Worm (Caenorhabditis elegans): ENCODE measurements around the gene R07D5.2.

The R07D5.2 gene

ce11 chrX:15116514-15116913, at the start of gene R07D5.2:
R07D5.2 (minus strand) TSS chrX:15116614.
- TF ChIP-seq ztf-23 (GFP tag; IDR thresholded peaks at IDR 0.05), result no peak
- TF ChIP-seq cog-1 (tag; optimal IDR thresholded peaks at IDR 0.05), result no peak
- TF ChIP-seq ztf-29 (GFP tag; IDR thresholded peaks at IDR 0.05), result no peak
- no peak for TF ChIP-seq med-1 (GFP tag; optimal IDR thresholded peaks at IDR 0.05; ENCODE audit: insufficient read depth)
- TF ChIP-seq T22C8.4 (GFP tag; IDR thresholded peaks at IDR 0.05), result no peak
- TF ChIP-seq klf-2 (GFP tag; conservative IDR thresholded peaks at IDR 0.05), result no peak
- TF ChIP-seq ref-1 (GFP tag; conservative IDR thresholded peaks at IDR 0.05), result no peak
- no peak for TF ChIP-seq tab-1 (GFP tag; IDR thresholded peaks at IDR 0.05)
- TF ChIP-seq flt-1 (GFP tag; IDR thresholded peaks at IDR 0.05), result no peak

- TF ChIP-seq T22C8.4 (GFP tag; IDR thresholded peaks at IDR 0.05), result no peak
- no peak for TF ChIP-seq cog-1 (tag; optimal IDR thresholded peaks at IDR 0.05)
- no peak for TF ChIP-seq klf-2 (GFP tag; conservative IDR thresholded peaks at IDR 0.05)
- TF ChIP-seq med-1 (GFP tag; optimal IDR thresholded peaks at IDR 0.05; ENCODE audit: insufficient read depth), result no peak
- TF ChIP-seq ztf-23 (GFP tag; IDR thresholded peaks at IDR 0.05), result no peak
- TF ChIP-seq flt-1 (GFP tag; IDR thresholded peaks at IDR 0.05), result no peak
- no peak for TF ChIP-seq ref-1 (GFP tag; conservative IDR thresholded peaks at IDR 0.05)
- TF ChIP-seq tab-1 (GFP tag; IDR thresholded peaks at IDR 0.05), result no peak
- TF ChIP-seq ztf-29 (GFP tag; IDR thresholded peaks at IDR 0.05), result no peak
These were observed 49.7 kb upstream of the R07D5.2 start, which contains the start of gene T10B10.8 for ce11 chrX:15166122-15166521. T10B10.8 (minus strand) TSS chrX:15166222.

ce11 chrX:15164108-15164507, 47.7 kb upstream of the R07D5.2 start, which contains the start of gene T10B10.9:
T10B10.9 (plus strand) TSS chrX:15164408.
- TF ChIP-seq flt-1 (GFP tag; IDR thresholded peaks at IDR 0.05) (no peak), med-1 (GFP tag; optimal IDR thresholded peaks at IDR 0.05; ENCODE audit: insufficient read depth) (no peak), ref-1 (GFP tag; conservative IDR thresholded peaks at IDR 0.05) (no peak), cog-1 (tag; optimal IDR thresholded peaks at IDR 0.05) (no peak), ztf-23 (GFP tag; IDR thresholded peaks at IDR 0.05) (no peak)

- TF ChIP-seq tab-1 (GFP tag; IDR thresholded peaks at IDR 0.05) (no peak), klf-2 (GFP tag; conservative IDR thresholded peaks at IDR 0.05) (no peak), ztf-23 (GFP tag; IDR thresholded peaks at IDR 0.05) (no peak), ztf-29 (GFP tag; IDR thresholded peaks at IDR 0.05) (no peak), T22C8.4 (GFP tag; IDR thresholded peaks at IDR 0.05) (no peak), med-1 (GFP tag; optimal IDR thresholded peaks at IDR 0.05; ENCODE audit: insufficient read depth) (no peak)
These were observed 46.7 kb upstream of the R07D5.2 start for ce11 chrX:15163118-15163517.

ce11 chrX:15160923-15161322, 44.5 kb upstream of the R07D5.2 start:
- TF ChIP-seq flt-1 (GFP tag; IDR thresholded peaks at IDR 0.05), result no peak
- no peak for TF ChIP-seq ref-1 (GFP tag; conservative IDR thresholded peaks at IDR 0.05)
- no peak for TF ChIP-seq cog-1 (tag; optimal IDR thresholded peaks at IDR 0.05)
- TF ChIP-seq T22C8.4 (GFP tag; IDR thresholded peaks at IDR 0.05), result no peak
- TF ChIP-seq klf-2 (GFP tag; conservative IDR thresholded peaks at IDR 0.05), result no peak
- TF ChIP-seq ztf-23 (GFP tag; IDR thresholded peaks at IDR 0.05), result no peak
- TF ChIP-seq med-1 (GFP tag; optimal IDR thresholded peaks at IDR 0.05; ENCODE audit: insufficient read depth), result no peak
- no peak for TF ChIP-seq tab-1 (GFP tag; IDR thresholded peaks at IDR 0.05)
- no peak for TF ChIP-seq ztf-29 (GFP tag; IDR thresholded peaks at IDR 0.05)

- no peak for TF ChIP-seq ztf-23 (GFP tag; IDR thresholded peaks at IDR 0.05)
- no peak for TF ChIP-seq tab-1 (GFP tag; IDR thresholded peaks at IDR 0.05)
- TF ChIP-seq klf-2 (GFP tag; conservative IDR thresholded peaks at IDR 0.05), result no peak
- no peak for TF ChIP-seq cog-1 (tag; optimal IDR thresholded peaks at IDR 0.05)
- TF ChIP-seq flt-1 (GFP tag; IDR thresholded peaks at IDR 0.05), result no peak
- no peak for TF ChIP-seq ztf-29 (GFP tag; IDR thresholded peaks at IDR 0.05)
- no peak for TF ChIP-seq med-1 (GFP tag; optimal IDR thresholded peaks at IDR 0.05; ENCODE audit: insufficient read depth)
- no peak for TF ChIP-seq ref-1 (GFP tag; conservative IDR thresholded peaks at IDR 0.05)
- no peak for TF ChIP-seq T22C8.4 (GFP tag; IDR thresholded peaks at IDR 0.05)
These were observed 42.9 kb upstream of the R07D5.2 start for ce11 chrX:15159362-15159761.

- TF ChIP-seq tab-1 (GFP tag; IDR thresholded peaks at IDR 0.05) (no peak), med-1 (GFP tag; optimal IDR thresholded peaks at IDR 0.05; ENCODE audit: insufficient read depth) (no peak), ztf-29 (GFP tag; IDR thresholded peaks at IDR 0.05) (no peak), klf-2 (GFP tag; conservative IDR thresholded peaks at IDR 0.05) (no peak), flt-1 (GFP tag; IDR thresholded peaks at IDR 0.05) (no peak), T22C8.4 (GFP tag; IDR thresholded peaks at IDR 0.05) (no peak), ref-1 (GFP tag; conservative IDR thresholded peaks at IDR 0.05) (no peak), ztf-23 (GFP tag; IDR thresholded peaks at IDR 0.05) (no peak), cog-1 (tag; optimal IDR thresholded peaks at IDR 0.05) (no peak)
These were observed 42.4 kb upstream of the R07D5.2 start, which contains the start of gene C11G10.1 for ce11 chrX:15158699-15159312. C11G10.1 (minus strand) TSS chrX:15158749.

- TF ChIP-seq med-1 (GFP tag; optimal IDR thresholded peaks at IDR 0.05; ENCODE audit: insufficient read depth) (no peak), flt-1 (GFP tag; IDR thresholded peaks at IDR 0.05) (no peak), ztf-29 (GFP tag; IDR thresholded peaks at IDR 0.05) (no peak), ref-1 (GFP tag; conservative IDR thresholded peaks at IDR 0.05) (no peak), ztf-23 (GFP tag; IDR thresholded peaks at IDR 0.05) (no peak), T22C8.4 (GFP tag; IDR thresholded peaks at IDR 0.05) (no peak), cog-1 (tag; optimal IDR thresholded peaks at IDR 0.05) (no peak), klf-2 (GFP tag; conservative IDR thresholded peaks at IDR 0.05) (no peak), tab-1 (GFP tag; IDR thresholded peaks at IDR 0.05) (no peak)
These were observed 41.4 kb upstream of the R07D5.2 start for ce11 chrX:15157854-15158253.

- no peak for TF ChIP-seq T22C8.4 (GFP tag; IDR thresholded peaks at IDR 0.05)
- TF ChIP-seq ztf-29 (GFP tag; IDR thresholded peaks at IDR 0.05), result no peak
- no peak for TF ChIP-seq tab-1 (GFP tag; IDR thresholded peaks at IDR 0.05)
- no peak for TF ChIP-seq cog-1 (tag; optimal IDR thresholded peaks at IDR 0.05)
- no peak for TF ChIP-seq flt-1 (GFP tag; IDR thresholded peaks at IDR 0.05)
- TF ChIP-seq klf-2 (GFP tag; conservative IDR thresholded peaks at IDR 0.05), result no peak
- no peak for TF ChIP-seq ref-1 (GFP tag; conservative IDR thresholded peaks at IDR 0.05)
- TF ChIP-seq ztf-23 (GFP tag; IDR thresholded peaks at IDR 0.05), result no peak
- no peak for TF ChIP-seq med-1 (GFP tag; optimal IDR thresholded peaks at IDR 0.05; ENCODE audit: insufficient read depth)
These were observed 38.6 kb upstream of the R07D5.2 start for ce11 chrX:15155054-15155453.
